Worm (Caenorhabditis elegans): ENCODE results near the gene C27A7.9.

C27A7.9 gene

DNA sequence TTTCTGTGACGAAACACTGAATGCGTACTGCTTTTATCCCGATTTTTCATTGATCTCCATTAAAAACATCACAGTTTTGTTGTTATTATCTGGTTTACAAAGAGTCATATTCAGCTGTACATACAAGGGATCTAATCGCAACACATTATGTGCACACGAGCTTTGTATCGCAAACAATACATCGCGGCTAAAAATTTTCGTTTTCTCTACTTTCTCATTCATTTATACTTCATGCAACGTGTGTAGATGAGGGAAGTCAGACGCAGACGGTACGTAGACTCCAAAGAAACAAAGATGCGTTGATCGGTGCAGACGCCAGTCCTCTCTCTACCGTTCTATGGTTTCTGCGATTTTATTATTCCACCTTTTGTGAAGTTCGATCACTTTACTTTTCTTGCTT, 47.6 kb downstream of the C27A7.9 start, which contains the start of gene nhr-136:
TSS of gene nhr-136 (plus strand) at position 301 of the 400 bp plus-strand sequence.
- TF ChIP-seq nhr-28 (tag; optimal IDR thresholded peaks at IDR 0.05) (no peak), lin-39 (tag; optimal IDR thresholded peaks at IDR 0.05) (no peak), ceh-82 (tag; optimal IDR thresholded peaks at IDR 0.05) (no peak), zag-1 (tag; optimal IDR thresholded peaks at IDR 0.05) (no peak), eor-1 (tag; optimal IDR thresholded peaks at IDR 0.05) (no peak), nhr-67 (tag; optimal IDR thresholded peaks at IDR 0.05) (no peak), unc-62 (GFP tag; optimal IDR thresholded peaks at IDR 0.05) (no peak), nfya-1 (tag; optimal IDR thresholded peaks at IDR 0.05; ENCODE audit: insufficient read depth) (no peak), nhr-43 (tag; optimal IDR thresholded peaks at IDR 0.05; ENCODE audit: poor library complexity, severe bottlenecking) (no peak), R02D3.7 (tag; optimal IDR thresholded peaks at IDR 0.05) (no peak), fkh-10 (GFP tag; optimal IDR thresholded peaks at IDR 0.05) (no peak), jun-1 (tag; optimal IDR thresholded peaks at IDR 0.05) (no peak), tbx-2 (tag; optimal IDR thresholded peaks at IDR 0.05) (no peak), ztf-11 (tag; optimal IDR thresholded peaks at IDR 0.05) (no peak), ceh-28 (tag; optimal IDR thresholded peaks at IDR 0.05) (no peak), sea-2 (GFP tag; optimal IDR thresholded peaks at IDR 0.05) (no peak), nhr-76 (tag; optimal IDR thresholded peaks at IDR 0.05) (no peak), ama-1 (optimal IDR thresholded peaks at IDR 0.05) (no peak), ZK546.5 (tag; optimal IDR thresholded peaks at IDR 0.05) (no peak)

Data from whole organism, L3 larva.